Fruit fly (Drosophila melanogaster) whole organism, adult: ENCODE measurements around the gene Acp29AB.

Source experiments
- CG11617 ChIP-seq: fragments of 200-800 bp; sonication (Bioruptor generic); optimal IDR thresholded peaks from 2 replicates; lab custom pipeline; 2017; ENCODE audit warnings: mild to moderate bottlenecking, missing biosample characterization, missing genetic modification reagents, missing genetic modification characterization
- pad ChIP-seq: fragments of 200-800 bp; sonication (Bioruptor generic); optimal IDR thresholded peaks from 3 replicates; lab custom pipeline; 2017; ENCODE audit warnings: missing biosample characterization, missing genetic modification characterization, mild to moderate bottlenecking, moderate library complexity, missing genetic modification reagents

dm6 chr2L:8432130-8432529 lies 39.1 kb upstream of the Acp29AB start:
- TF ChIP-seq CG11617 (GFP tag; lab: Kevin White, UChicago) (no peak), pad (GFP tag; lab: Kevin White, UChicago) (no peak)
